Worm (Caenorhabditis elegans): ENCODE results near the gene C06H2.2.
A peak's percentile ranks its signal among the peaks of the same experiment; 100 is the strongest.

Gene C06H2.2

DNA sequence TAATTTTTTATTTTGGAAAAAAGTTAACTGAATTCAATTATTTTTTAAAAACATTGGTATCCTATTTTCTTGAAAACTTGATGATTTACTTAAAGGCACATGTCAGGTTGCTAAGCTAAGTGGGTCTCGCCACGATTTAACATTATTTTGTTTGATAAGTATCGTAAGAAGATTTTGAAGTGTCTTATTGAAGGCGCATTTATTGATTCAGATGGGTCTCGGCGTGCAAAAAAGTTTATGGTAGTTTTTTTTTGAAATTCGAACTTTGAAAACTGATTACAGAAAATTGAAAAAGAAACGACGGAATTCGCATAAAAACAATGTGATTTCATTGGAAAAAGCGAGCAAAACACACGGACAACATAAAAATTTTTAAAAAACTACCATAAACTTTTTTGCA is 42.1 kb upstream of the C06H2.2 start:
- TF ChIP-seq nhr-11 (tag; optimal IDR thresholded peaks at IDR 0.05) (no peak), pros-1 (tag; optimal IDR thresholded peaks at IDR 0.05) (no peak), elt-2 (tag; optimal IDR thresholded peaks at IDR 0.05) (no peak), hlh-13 (GFP tag; optimal IDR thresholded peaks at IDR 0.05) (no peak)

DNA sequence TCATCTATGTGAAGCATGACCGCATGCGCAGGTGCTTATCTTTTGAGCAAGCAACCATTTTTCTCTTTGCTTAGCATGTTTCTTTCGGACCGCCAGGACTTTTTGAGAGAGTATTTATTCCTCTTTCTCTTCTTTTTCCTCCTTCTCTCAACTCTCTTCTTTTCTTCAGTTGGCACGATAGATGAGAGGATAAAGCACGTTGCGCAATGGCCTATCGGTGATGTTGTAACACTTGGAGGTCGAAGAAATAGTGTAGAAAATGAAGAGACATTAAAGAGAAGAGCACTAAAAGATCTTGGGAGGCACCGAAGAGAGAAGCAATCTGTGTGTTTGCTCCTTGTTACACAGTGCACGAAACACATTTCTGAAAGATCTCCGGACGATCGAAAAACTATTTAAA is 41.3 kb upstream of the C06H2.2 start:
- peak; percentile 62 for TF ChIP-seq ceh-22 (tag; optimal IDR thresholded peaks at IDR 0.05)
- no peak for TF ChIP-seq syd-9 (tag; optimal IDR thresholded peaks at IDR 0.05)
- TF ChIP-seq gmeb-2 (tag; optimal IDR thresholded peaks at IDR 0.05) = no peak
- peak; percentile 48 for TF ChIP-seq dmd-4 (tag; optimal IDR thresholded peaks at IDR 0.05; ENCODE audit: borderline replicate concordance)
- TF ChIP-seq ets-4 (tag; optimal IDR thresholded peaks at IDR 0.05) = peak; percentile 1
- peak; percentile 88 for TF ChIP-seq ceh-18 (tag; optimal IDR thresholded peaks at IDR 0.05)
- no peak for TF ChIP-seq ama-1 (optimal IDR thresholded peaks at IDR 0.05)
- TF ChIP-seq nfya-1 (tag; optimal IDR thresholded peaks at IDR 0.05) = peak; percentile 74
- peak; percentile 72 for TF ChIP-seq rnt-1 (tag; optimal IDR thresholded peaks at IDR 0.05)
- TF ChIP-seq ahr-1 (tag; optimal IDR thresholded peaks at IDR 0.05) = no peak
- TF ChIP-seq ref-2 (tag; optimal IDR thresholded peaks at IDR 0.05) = peak; percentile 3
- TF ChIP-seq pax-1 (tag; optimal IDR thresholded peaks at IDR 0.05) = peak; percentile 96
- TF ChIP-seq ceh-48 (tag; optimal IDR thresholded peaks at IDR 0.05) = no peak
- no peak for TF ChIP-seq ceh-6 (GFP tag; optimal IDR thresholded peaks at IDR 0.05)
- TF ChIP-seq ceh-31 (tag; optimal IDR thresholded peaks at IDR 0.05) = peak; percentile 53
- TF ChIP-seq che-1 (tag; optimal IDR thresholded peaks at IDR 0.05) = no peak
- TF ChIP-seq unc-3 (GFP tag; conservative IDR thresholded peaks at IDR 0.05) = no peak
- TF ChIP-seq unc-3 (tag; optimal IDR thresholded peaks at IDR 0.05) = no peak
- peak; percentile 27 for TF ChIP-seq ceh-2 (tag; optimal IDR thresholded peaks at IDR 0.05)
- peak; percentile 55 for TF ChIP-seq pha-2 (tag; optimal IDR thresholded peaks at IDR 0.05)
- peak; percentile 65 for TF ChIP-seq tbx-2 (tag; optimal IDR thresholded peaks at IDR 0.05)
- TF ChIP-seq ttx-3 (tag; optimal IDR thresholded peaks at IDR 0.05) = no peak
- TF ChIP-seq F13H6.1 (tag; optimal IDR thresholded peaks at IDR 0.05) = peak; percentile 16
- peak; percentile 79 for TF ChIP-seq unc-55 (GFP tag; optimal IDR thresholded peaks at IDR 0.05)
- TF ChIP-seq fkh-10 (GFP tag; optimal IDR thresholded peaks at IDR 0.05) = no peak
- TF ChIP-seq Y22D7AL.16 (tag; optimal IDR thresholded peaks at IDR 0.05) = no peak
- TF ChIP-seq pat-9 (tag; optimal IDR thresholded peaks at IDR 0.05) = peak; percentile 76

DNA sequence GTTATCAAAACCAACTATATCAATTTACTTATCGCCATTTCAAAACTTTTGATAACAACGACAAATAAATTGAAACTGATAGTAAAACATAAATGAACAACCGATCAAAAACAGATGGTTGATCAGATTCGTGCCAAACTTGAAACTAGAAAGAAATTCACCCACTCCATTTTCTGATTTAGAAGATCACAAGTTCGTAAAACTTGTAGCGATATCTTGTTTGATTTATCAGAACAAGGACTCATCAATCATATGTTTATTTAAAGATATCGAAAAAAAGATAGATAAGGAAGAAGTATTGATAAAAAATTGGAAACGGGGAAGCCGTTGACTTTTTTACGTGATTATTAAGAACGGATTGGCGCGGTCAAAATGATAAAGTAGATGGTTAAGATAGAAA is 37.9 kb upstream of the C06H2.2 start:
- TF ChIP-seq elt-4 (tag; optimal IDR thresholded peaks at IDR 0.05) (no peak), ceh-24 (tag; optimal IDR thresholded peaks at IDR 0.05) (no peak), T23F11.4 (GFP tag; optimal IDR thresholded peaks at IDR 0.05) (no peak), Y22D7AL.16 (tag; optimal IDR thresholded peaks at IDR 0.05) (no peak), unc-55 (GFP tag; optimal IDR thresholded peaks at IDR 0.05) (no peak), elt-2 (tag; optimal IDR thresholded peaks at IDR 0.05) (peak; percentile 98), rnt-1 (tag; optimal IDR thresholded peaks at IDR 0.05) (no peak)

DNA sequence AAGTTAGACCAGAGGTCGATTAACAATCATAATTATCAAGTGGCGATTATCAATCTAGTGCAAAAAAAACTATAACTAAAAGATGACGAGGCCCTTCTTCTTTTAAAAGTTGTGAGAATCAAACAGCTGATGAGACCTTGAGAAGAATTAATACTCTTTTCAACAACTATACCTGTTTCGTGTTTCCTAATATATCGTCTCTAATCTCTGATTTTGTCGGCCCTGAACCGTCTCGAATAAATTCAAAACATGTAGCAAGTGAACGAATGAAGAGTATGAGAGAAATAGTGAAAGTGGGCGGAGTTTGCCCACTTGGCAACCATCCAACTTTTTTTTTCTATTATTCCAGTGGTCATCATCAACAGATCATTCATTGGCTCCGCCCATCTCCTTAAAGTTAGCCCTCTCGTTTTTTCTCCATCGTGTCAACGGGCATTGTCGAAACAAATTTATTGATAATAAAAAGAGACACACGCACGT is 37.5 kb upstream of the C06H2.2 start, which contains the start of gene Y42A5A.1:
TSS of gene Y42A5A.1 (plus strand) at position 430 of the 480 bp plus-strand sequence.
- TF ChIP-seq elt-4 (tag; optimal IDR thresholded peaks at IDR 0.05) (no peak), sox-4 (tag; optimal IDR thresholded peaks at IDR 0.05) (no peak), Y22D7AL.16 (tag; optimal IDR thresholded peaks at IDR 0.05) (no peak), elt-2 (tag; optimal IDR thresholded peaks at IDR 0.05) (no peak), ceh-24 (tag; optimal IDR thresholded peaks at IDR 0.05) (no peak), ceh-9 (tag; optimal IDR thresholded peaks at IDR 0.05) (no peak)
